Fruit fly (Drosophila melanogaster): Measurements from ENCODE around the gene Atu.

Gene Atu

dm6 chr3R:5624115-5624878, 11.1 kb downstream of the Atu start, which contains the start of the genes Dph4, Spec2 and RpL13A (continued):
- peak; percentile 89 for TF ChIP-seq Met (GFP tag; optimal IDR thresholded peaks at IDR 0.05)
- no peak for TF ChIP-seq spab (GFP tag; optimal IDR thresholded peaks at IDR 0.05)
- TF ChIP-seq CG16779 (tag; optimal IDR thresholded peaks at IDR 0.05): peak; percentile 67
- TF ChIP-seq OdsH (GFP tag; optimal IDR thresholded peaks at IDR 0.05): no peak
- no peak for TF ChIP-seq Eip75B (GFP tag; optimal IDR thresholded peaks at IDR 0.05)
- peak; percentile 73 for TF ChIP-seq CG8319 (GFP tag; optimal IDR thresholded peaks at IDR 0.05)
- TF ChIP-seq CG8119 (GFP tag; IDR thresholded peaks at IDR 0.05): no peak
- peak; percentile 48 for TF ChIP-seq CG11902 (GFP tag; optimal IDR thresholded peaks at IDR 0.05)
- TF ChIP-seq Blimp-1 (GFP tag; optimal IDR thresholded peaks at IDR 0.05): peak; percentile 72
- TF ChIP-seq Eip78C (GFP tag): peak; percentile 96
- no peak for TF ChIP-seq CG10631 (GFP tag; optimal IDR thresholded peaks at IDR 0.05)
- no peak for TF ChIP-seq CG6276 (GFP tag; optimal IDR thresholded peaks at IDR 0.05)
- TF ChIP-seq svp (GFP tag): peak; percentile 86
- no peak for TF ChIP-seq vri (GFP tag; optimal IDR thresholded peaks at IDR 0.05)
- TF ChIP-seq Eip93F (GFP tag; optimal IDR thresholded peaks at IDR 0.05): peak; percentile 8
- TF ChIP-seq cyc (GFP tag; optimal IDR thresholded peaks at IDR 0.05): peak; percentile 83
- TF ChIP-seq CG6854 (GFP tag; optimal IDR thresholded peaks at IDR 0.05): peak; percentile 95

dm6 chr3R:5627552-5627951, 14.4 kb downstream of the Atu start, which contains the start of gene CG31551:
Gene CG31551 (plus strand): TSS chr3R:5627852.
- no peak for TF ChIP-seq salr (GFP tag; optimal IDR thresholded peaks at IDR 0.05)
- no peak for TF ChIP-seq CG3919 (GFP tag; optimal IDR thresholded peaks at IDR 0.05)
- no peak for TF ChIP-seq Sox14 (GFP tag; optimal IDR thresholded peaks at IDR 0.05)
- TF ChIP-seq acj6 (GFP tag; optimal IDR thresholded peaks at IDR 0.05): no peak
- TF ChIP-seq spab (GFP tag; optimal IDR thresholded peaks at IDR 0.05): no peak
- TF ChIP-seq svp (GFP tag): no peak

- TF ChIP-seq CG31627 (GFP tag; optimal IDR thresholded peaks at IDR 0.05) (no peak), CG7368 (GFP tag; optimal IDR thresholded peaks at IDR 0.05) (no peak), esn (GFP tag; optimal IDR thresholded peaks at IDR 0.05) (no peak), CG8119 (GFP tag; IDR thresholded peaks at IDR 0.05) (no peak), Ets21C (GFP tag; optimal IDR thresholded peaks at IDR 0.05) (no peak), net (GFP tag; optimal IDR thresholded peaks at IDR 0.05) (no peak), CG3032 (tag; optimal IDR thresholded peaks at IDR 0.05) (no peak), CG16779 (tag; optimal IDR thresholded peaks at IDR 0.05) (no peak), CG11902 (GFP tag; optimal IDR thresholded peaks at IDR 0.05) (no peak), CG11762 (GFP tag; optimal IDR thresholded peaks at IDR 0.05; ENCODE audit: insufficient read depth) (no peak)
These were observed 19.0 kb downstream of the Atu start, which contains the start of gene CG31549 for dm6 chr3R:5632182-5632581. Gene CG31549 (plus strand): TSS chr3R:5632192.

dm6 chr3R:5633437-5633836, 20.3 kb downstream of the Atu start, which contains the start of gene CG12171:
Gene CG12171 (plus strand): TSS chr3R:5633627.
- TF ChIP-seq svp (GFP tag) (peak; percentile 98), Blimp-1 (GFP tag; optimal IDR thresholded peaks at IDR 0.05) (no peak), esn (GFP tag; optimal IDR thresholded peaks at IDR 0.05) (peak; percentile 8), OdsH (GFP tag; optimal IDR thresholded peaks at IDR 0.05) (no peak), CG9139 (GFP tag; optimal IDR thresholded peaks at IDR 0.05) (no peak)

- TF ChIP-seq fd59A (GFP tag; optimal IDR thresholded peaks at IDR 0.05): no peak
- no peak for TF ChIP-seq Sox102F (GFP tag; optimal IDR thresholded peaks at IDR 0.05)
- no peak for TF ChIP-seq pdm3 (GFP tag; optimal IDR thresholded peaks at IDR 0.05)
- no peak for TF ChIP-seq dsx (GFP tag; optimal IDR thresholded peaks at IDR 0.05; ENCODE audit: poor library complexity, severe bottlenecking)
- TF ChIP-seq achi (GFP tag; optimal IDR thresholded peaks at IDR 0.05): no peak
- TF ChIP-seq salr (GFP tag; optimal IDR thresholded peaks at IDR 0.05): no peak
- no peak for TF ChIP-seq vri (GFP tag; optimal IDR thresholded peaks at IDR 0.05)
- no peak for TF ChIP-seq CG15336 (GFP tag; IDR thresholded peaks at IDR 0.05)
- no peak for TF ChIP-seq acj6 (GFP tag; optimal IDR thresholded peaks at IDR 0.05)
- no peak for TF ChIP-seq Smox (GFP tag; optimal IDR thresholded peaks at IDR 0.05)
- TF ChIP-seq CG11902 (GFP tag; optimal IDR thresholded peaks at IDR 0.05): no peak
- no peak for TF ChIP-seq eg (GFP tag; IDR thresholded peaks at IDR 0.05)
These were observed 22.4 kb downstream of the Atu start, which contains the start of gene CG31546 for dm6 chr3R:5635524-5635923. Gene CG31546 (minus strand): TSS chr3R:5635624.
